Worm (Caenorhabditis elegans): ENCODE results near the gene C33G3.5.

Gene C33G3.5

DNA sequence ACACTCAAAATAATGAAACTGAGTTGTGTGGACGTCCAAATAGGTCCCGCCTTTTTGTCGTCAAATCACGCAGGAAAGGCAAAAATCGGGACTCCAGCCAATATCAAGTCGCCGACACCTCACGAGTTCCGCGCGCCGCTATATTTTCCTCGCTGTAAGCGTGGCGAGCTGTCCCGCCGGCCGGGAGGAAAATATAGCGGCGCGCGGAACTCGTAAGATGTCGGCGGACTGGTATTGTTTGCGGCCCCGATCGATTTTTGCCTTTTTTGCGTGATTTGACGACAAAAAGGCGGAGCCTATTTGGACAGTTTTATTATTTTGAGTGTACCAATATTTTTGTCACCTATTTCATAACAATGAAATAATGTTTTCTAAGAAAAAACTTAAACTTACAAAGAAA is 15.7 kb downstream of the C33G3.5 start:
- TF ChIP-seq jun-1 (tag; optimal IDR thresholded peaks at IDR 0.05) = no peak
- no peak for TF ChIP-seq efl-1 (optimal IDR thresholded peaks at IDR 0.05)
- TF ChIP-seq efl-1 (GFP tag; optimal IDR thresholded peaks at IDR 0.05 in 1 of 2) = peak in 1 of 2 experiments; percentile 60
- no peak for TF ChIP-seq lin-39 (tag; optimal IDR thresholded peaks at IDR 0.05)
- no peak for TF ChIP-seq grh-1 (GFP tag; IDR thresholded peaks at IDR 0.05)
- TF ChIP-seq nhr-11 (tag; optimal IDR thresholded peaks at IDR 0.05) = no peak
- TF ChIP-seq nhr-77 (tag; optimal IDR thresholded peaks at IDR 0.05) = no peak
- TF ChIP-seq pag-3 (tag; optimal IDR thresholded peaks at IDR 0.05; ENCODE audit: borderline replicate concordance, insufficient read depth) = no peak

DNA sequence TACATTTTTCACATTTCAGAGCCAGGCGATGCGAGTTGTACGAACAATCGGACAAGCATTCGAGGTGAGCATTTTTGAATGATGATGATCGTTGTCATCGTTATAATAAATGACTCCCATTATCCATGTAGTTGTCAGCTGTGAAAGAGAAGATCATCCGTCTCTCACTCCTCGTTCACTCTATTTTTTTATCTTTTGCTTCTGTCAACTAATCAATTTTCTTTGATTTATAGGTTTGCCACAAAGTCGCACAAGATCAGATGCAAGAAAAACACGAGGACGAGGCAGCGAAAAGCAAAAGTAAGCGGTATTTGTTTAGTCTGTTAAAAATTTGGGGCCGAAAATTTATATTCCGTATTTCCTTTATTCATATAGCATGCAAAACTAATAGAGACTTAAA is 21.9 kb downstream of the C33G3.5 start:
- TF ChIP-seq rnt-1 (tag; optimal IDR thresholded peaks at IDR 0.05) (peak; percentile 63), nhr-71 (tag; optimal IDR thresholded peaks at IDR 0.05) (peak; percentile 19), ama-1 (optimal IDR thresholded peaks at IDR 0.05) (no peak), pag-3 (tag; optimal IDR thresholded peaks at IDR 0.05; ENCODE audit: borderline replicate concordance, insufficient read depth) (peak; percentile 25), nhr-85 (tag) (peak; percentile 0), blmp-1 (tag; optimal IDR thresholded peaks at IDR 0.05) (peak; percentile 68), lin-39 (tag; optimal IDR thresholded peaks at IDR 0.05) (peak; percentile 35), lin-14 (GFP tag; optimal IDR thresholded peaks at IDR 0.05) (peak; percentile 51), vab-15 (tag; optimal IDR thresholded peaks at IDR 0.05) (no peak), elt-3 (tag; optimal IDR thresholded peaks at IDR 0.05) (peak in 1 of 6 experiments; percentile 56)

- no peak for TF ChIP-seq fkh-8 (tag; optimal IDR thresholded peaks at IDR 0.05)
- no peak for TF ChIP-seq sup-37 (GFP tag; optimal IDR thresholded peaks at IDR 0.05)
- peak; percentile 72 for TF ChIP-seq fkh-4 (tag; optimal IDR thresholded peaks at IDR 0.05; ENCODE audit: borderline replicate concordance)
- peak; percentile 87 for TF ChIP-seq dsc-1 (tag; optimal IDR thresholded peaks at IDR 0.05)
- TF ChIP-seq ceh-8 (GFP tag; optimal IDR thresholded peaks at IDR 0.05) = no peak
These were observed 22.8 kb downstream of the C33G3.5 start for ce11 chrX:14055715-14056114.

DNA sequence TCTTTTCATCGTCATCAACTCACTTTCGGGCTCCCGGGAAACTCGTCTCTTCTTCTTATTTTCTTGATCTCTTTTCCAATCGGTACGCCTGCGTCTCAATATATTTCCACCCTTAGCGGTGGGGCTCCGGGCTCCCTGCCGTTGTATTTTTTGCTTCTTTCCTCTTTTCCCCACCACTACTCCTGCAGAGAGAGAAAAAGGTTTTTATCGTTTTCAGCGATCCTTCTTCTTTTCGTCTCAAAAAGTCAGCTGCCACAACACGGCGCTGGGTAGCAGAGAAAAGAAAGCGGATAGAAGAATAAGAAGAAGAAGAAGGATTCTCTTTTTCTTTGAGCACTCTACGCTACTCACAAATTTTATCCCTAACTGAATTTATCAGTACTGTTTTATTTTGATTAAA is 23.7 kb downstream of the C33G3.5 start:
- no peak for TF ChIP-seq ceh-8 (GFP tag; optimal IDR thresholded peaks at IDR 0.05)
- TF ChIP-seq F16B12.6 (tag; optimal IDR thresholded peaks at IDR 0.05) = no peak
- TF ChIP-seq lin-35 (GFP tag; optimal IDR thresholded peaks at IDR 0.05) = no peak
- TF ChIP-seq elt-3 (tag; optimal IDR thresholded peaks at IDR 0.05) = no peak
- no peak for TF ChIP-seq dpl-1 (GFP tag; optimal IDR thresholded peaks at IDR 0.05)
- TF ChIP-seq ceh-88 (GFP tag; IDR thresholded peaks at IDR 0.05) = no peak
- no peak for TF ChIP-seq mdl-1 (tag; optimal IDR thresholded peaks at IDR 0.05)
- TF ChIP-seq lsy-2 (tag; optimal IDR thresholded peaks at IDR 0.05) = peak; percentile 7 to 40
- no peak for TF ChIP-seq nhr-77 (tag; optimal IDR thresholded peaks at IDR 0.05)
- no peak for TF ChIP-seq nhr-237 (tag; optimal IDR thresholded peaks at IDR 0.05)
- TF ChIP-seq mep-1 (tag; optimal IDR thresholded peaks at IDR 0.05) = no peak
- peak; percentile 2 for TF ChIP-seq nhr-20 (tag; optimal IDR thresholded peaks at IDR 0.05)
- no peak for TF ChIP-seq sox-4 (tag; optimal IDR thresholded peaks at IDR 0.05)
- TF ChIP-seq ceh-90 (tag; optimal IDR thresholded peaks at IDR 0.05) = no peak
- no peak for TF ChIP-seq efl-1 (optimal IDR thresholded peaks at IDR 0.05)
- no peak for TF ChIP-seq efl-1 (GFP tag; optimal IDR thresholded peaks at IDR 0.05 in 1 of 2)
- TF ChIP-seq rnt-1 (tag; optimal IDR thresholded peaks at IDR 0.05) = peak; percentile 64
- peak; percentile 47 for TF ChIP-seq pag-3 (tag; optimal IDR thresholded peaks at IDR 0.05; ENCODE audit: borderline replicate concordance, insufficient read depth)
- TF ChIP-seq nhr-90 (tag; optimal IDR thresholded peaks at IDR 0.05; ENCODE audit: poor library complexity) = no peak
- peak; percentile 54 for TF ChIP-seq nhr-71 (tag; optimal IDR thresholded peaks at IDR 0.05)
- TF ChIP-seq mef-2 (tag; optimal IDR thresholded peaks at IDR 0.05) = no peak
- TF ChIP-seq tbx-2 (tag; optimal IDR thresholded peaks at IDR 0.05) = no peak
- no peak for TF ChIP-seq unc-86 (tag; optimal IDR thresholded peaks at IDR 0.05)
- no peak for TF ChIP-seq alr-1 (tag; optimal IDR thresholded peaks at IDR 0.05; ENCODE audit: borderline replicate concordance)
- TF ChIP-seq unc-130 (tag; optimal IDR thresholded peaks at IDR 0.05) = peak; percentile 23
- no peak for TF ChIP-seq sup-37 (GFP tag; optimal IDR thresholded peaks at IDR 0.05)
- no peak for TF ChIP-seq unc-98 (GFP tag; IDR thresholded peaks at IDR 0.05)
- peak; percentile 37 for TF ChIP-seq dsc-1 (tag; optimal IDR thresholded peaks at IDR 0.05)
- no peak for TF ChIP-seq lin-15B (tag; optimal IDR thresholded peaks at IDR 0.05)
- peak; percentile 57 for TF ChIP-seq lin-14 (GFP tag; optimal IDR thresholded peaks at IDR 0.05)
- TF ChIP-seq snu-23 (GFP tag; optimal IDR thresholded peaks at IDR 0.05) = peak; percentile 45
- no peak for TF ChIP-seq grh-1 (GFP tag; IDR thresholded peaks at IDR 0.05)
- no peak for TF ChIP-seq lir-3 (tag; optimal IDR thresholded peaks at IDR 0.05; ENCODE audit: poor library complexity)
- TF ChIP-seq tlp-1 (tag; optimal IDR thresholded peaks at IDR 0.05) = no peak

All from whole organism, L1 larva.